Worm (Caenorhabditis elegans) whole organism, mixed stage, embryonic: ENCODE data around the gene F21D5.5.
"Not testable (repeated sequence)": the region's sequence is repeated elsewhere in the genome, so short reads cannot be mapped to it uniquely, and the experiment has no call there.

ENCODE experiments used
- M03D4.4 ChIP-seq: sonication (generic microtip); optimal IDR thresholded peaks from 2 replicates; lab custom pipeline; 2017; ENCODE audit warnings: mild to moderate bottlenecking, missing genetic modification characterization, missing compliant biosample characterization
- blmp-1 ChIP-seq: fragments of 150-350 bp; optimal IDR thresholded peaks from 2 replicates; lab custom pipeline; 2014; ENCODE audit warnings: missing biosample characterization, missing genetic modification characterization
- ces-1 ChIP-seq: fragments of 150-350 bp; optimal IDR thresholded peaks from 2 replicates; lab custom pipeline; 2014; ENCODE audit warnings: missing biosample characterization, missing genetic modification reagents, missing genetic modification characterization
- cnd-1 ChIP-seq: fragments of 200-800 bp; sonication (Bioruptor generic); optimal IDR thresholded peaks from 2 replicates; lab custom pipeline; 2018; ENCODE audit warnings: mild to moderate bottlenecking, missing genetic modification characterization, missing compliant biosample characterization
- drap-1 ChIP-seq: fragments of 200-800 bp; sonication (Bioruptor generic); optimal IDR thresholded peaks from 3 replicates; lab custom pipeline; 2018; ENCODE audit warnings: mild to moderate bottlenecking, missing genetic modification characterization, missing compliant biosample characterization
- flh-1 ChIP-seq: fragments of 200-800 bp; sonication (Bioruptor generic); optimal IDR thresholded peaks from 2 replicates; lab custom pipeline; 2018; ENCODE audit warnings: mild to moderate bottlenecking, missing genetic modification characterization, moderate library complexity, missing compliant biosample characterization
- ham-2 ChIP-seq: fragments of 200-800 bp; sonication (Bioruptor generic); optimal IDR thresholded peaks from 2 replicates; lab custom pipeline; 2018; ENCODE audit warnings: mild to moderate bottlenecking, missing genetic modification characterization, missing compliant biosample characterization
- hlh-1 ChIP-seq: fragments of 150-350 bp; optimal IDR thresholded peaks from 2 replicates; lab custom pipeline; 2014; ENCODE audit warnings: missing biosample characterization, missing genetic modification reagents, missing genetic modification characterization
- lin-13 ChIP-seq: fragments of 150-350 bp; optimal IDR thresholded peaks from 2 replicates; lab custom pipeline; 2014; ENCODE audit warnings: missing biosample characterization, missing genetic modification characterization
- lin-32 ChIP-seq: fragments of 200-800 bp; sonication (Bioruptor generic); optimal IDR thresholded peaks from 2 replicates; lab custom pipeline; 2018; ENCODE audit warnings: mild to moderate bottlenecking, missing genetic modification characterization, missing compliant biosample characterization
- lsy-2 ChIP-seq: fragments of 150-350 bp; optimal IDR thresholded peaks from 2 replicates; lab custom pipeline; 2014; ENCODE audit warnings: missing biosample characterization, missing genetic modification characterization
- mab-5 ChIP-seq: fragments of 150-350 bp; optimal IDR thresholded peaks from 2 replicates; lab custom pipeline; 2014; ENCODE audit warnings: missing biosample characterization, missing genetic modification characterization
- mep-1 ChIP-seq: fragments of 150-350 bp; optimal IDR thresholded peaks from 2 replicates; lab custom pipeline; 2017; ENCODE audit warnings: missing biosample characterization, missing genetic modification reagents, missing genetic modification characterization, inconsistent platforms
- mls-2 ChIP-seq: sonication (generic microtip); optimal IDR thresholded peaks from 2 replicates; lab custom pipeline; 2016; ENCODE audit warnings: mild to moderate bottlenecking, missing genetic modification characterization, moderate library complexity, missing compliant biosample characterization
- nhr-12 ChIP-seq: fragments of 150-350 bp; optimal IDR thresholded peaks from 2 replicates; lab custom pipeline; 2014; ENCODE audit warnings: missing biosample characterization, missing genetic modification characterization
- nhr-2 ChIP-seq: fragments of 150-350 bp; optimal IDR thresholded peaks from 2 replicates; lab custom pipeline; 2014; ENCODE audit warnings: missing biosample characterization, missing genetic modification characterization
- nhr-237 ChIP-seq: fragments of 150-350 bp; optimal IDR thresholded peaks from 2 replicates; lab custom pipeline; 2014; ENCODE audit warnings: missing biosample characterization, missing genetic modification characterization
- nhr-28 ChIP-seq: fragments of 150-350 bp; optimal IDR thresholded peaks from 2 replicates; lab custom pipeline; 2014; ENCODE audit warnings: missing biosample characterization, missing genetic modification characterization
- nhr-76 ChIP-seq: sonication (generic microtip); optimal IDR thresholded peaks from 2 replicates; lab custom pipeline; 2017; ENCODE audit warnings: missing biosample characterization, missing genetic modification characterization
- pha-4 ChIP-seq: fragments of 150-350 bp; optimal IDR thresholded peaks from 2 replicates; lab custom pipeline; 2018; ENCODE audit warnings: missing biosample characterization, missing genetic modification reagents, missing genetic modification characterization
- sem-2 ChIP-seq: fragments of 200-800 bp; sonication (Bioruptor generic); optimal IDR thresholded peaks from 2 replicates; lab custom pipeline; 2018; ENCODE audit warnings: mild to moderate bottlenecking, missing genetic modification characterization, missing compliant biosample characterization
- snpc-4 ChIP-seq: fragments of 150-350 bp; optimal IDR thresholded peaks from 2 replicates; lab custom pipeline; 2014; ENCODE audit warnings: missing biosample characterization, missing genetic modification characterization
- sptf-1 ChIP-seq: sonication (generic microtip); optimal IDR thresholded peaks from 2 replicates; lab custom pipeline; 2017; ENCODE audit warnings: mild to moderate bottlenecking, missing genetic modification characterization, moderate library complexity, missing compliant biosample characterization
- tbx-8 ChIP-seq: fragments of 200-800 bp; sonication (Bioruptor generic); optimal IDR thresholded peaks from 2 replicates; lab custom pipeline; 2018; ENCODE audit warnings: mild to moderate bottlenecking, missing genetic modification characterization, moderate library complexity, missing compliant biosample characterization
- unc-120 ChIP-seq: sonication (generic microtip); optimal IDR thresholded peaks from 2 replicates; lab custom pipeline; 2017; ENCODE audit warnings: missing genetic modification characterization, missing compliant biosample characterization; ENCODE audit not compliant: poor library complexity, severe bottlenecking
- unc-39 ChIP-seq: fragments of 150-350 bp; optimal IDR thresholded peaks from 2 replicates; lab custom pipeline; 2014; ENCODE audit warnings: missing biosample characterization, missing genetic modification characterization
- zip-8 ChIP-seq: fragments of 150-350 bp; optimal IDR thresholded peaks from 2 replicates; lab custom pipeline; 2014; ENCODE audit warnings: missing biosample characterization, missing genetic modification characterization
- ztf-11 ChIP-seq: fragments of 150-350 bp; optimal IDR thresholded peaks from 2 replicates; lab custom pipeline; 2014; ENCODE audit warnings: missing biosample characterization, missing genetic modification characterization

The F21D5.5 gene

DNA sequence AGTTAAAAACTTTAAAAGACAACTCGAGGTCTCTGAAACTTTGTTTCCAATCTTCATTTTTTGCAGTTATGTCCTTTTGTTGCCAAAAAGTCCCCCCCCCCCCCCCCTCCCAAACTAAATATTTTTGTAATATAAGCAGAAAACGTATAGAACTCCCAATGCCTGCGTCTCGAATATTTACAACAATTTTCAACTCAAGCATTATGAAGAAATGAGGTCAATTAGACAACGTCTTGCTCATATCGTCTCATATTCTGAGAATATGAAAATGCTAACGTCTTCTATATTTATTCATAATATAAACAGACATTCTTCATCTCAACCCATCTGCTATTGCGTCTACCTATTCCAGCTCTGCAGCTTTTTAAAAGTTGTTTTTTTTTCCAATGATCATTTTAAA is 21.0 kb downstream of the F21D5.5 start, which contains the start of gene H23L24.1:
Gene H23L24.1, plus strand, starts transcription at position 301 of the 400 bp plus-strand sequence.
- TF ChIP-seq nhr-2 (tag; lab: Kevin White, UChicago) (no peak), drap-1 (no peak), lin-32 (GFP tag; lab: Kevin White, UChicago) (no peak), sptf-1 (tag; lab: Kevin White, UChicago) (no peak), zip-8 (no peak), mep-1 (no peak), lin-13 (no peak), hlh-1 (no peak), flh-1 (GFP tag; lab: Kevin White, UChicago) (no peak), unc-120 (tag; lab: Kevin White, UChicago) (no peak), nhr-76 (no peak), nhr-12 (tag; lab: Kevin White, UChicago) (no peak), unc-39 (tag; lab: Kevin White, UChicago) (no peak), nhr-28 (tag; lab: Kevin White, UChicago) (no peak)

ce11 chrIV:8715032-8715431 is 24.2 kb downstream of the F21D5.5 start, which contains the start of the genes parg-2 and ipla-5:
Gene parg-2, minus strand, starts transcription at chrIV:8715132.
Gene ipla-5, plus strand, starts transcription at chrIV:8715247.
- not testable (repeated sequence) for TF ChIP-seq lsy-2 (tag; lab: Kevin White, UChicago); mep-1; lin-13

DNA sequence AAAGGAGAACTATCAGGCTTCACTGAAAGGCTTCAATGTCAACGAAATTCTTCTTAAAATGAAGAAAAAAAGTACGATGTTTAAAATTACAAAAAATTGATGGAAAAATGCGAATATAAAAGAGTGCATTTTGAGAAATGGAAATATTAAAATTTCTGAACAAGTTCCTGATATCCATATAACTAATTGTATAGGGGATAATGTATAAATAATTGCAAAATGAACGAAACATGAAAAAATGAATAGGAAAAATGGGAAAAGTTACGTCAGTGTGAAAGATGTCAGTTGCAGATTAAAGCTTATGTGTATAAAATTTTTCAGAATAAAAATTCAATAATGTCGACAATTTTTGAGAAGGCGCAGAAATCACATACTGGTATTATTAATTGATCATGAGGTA is 31.1 kb downstream of the F21D5.5 start:
- TF ChIP-seq lsy-2 (tag; lab: Kevin White, UChicago) (no peak), cnd-1 (tag; lab: Kevin White, UChicago) (no peak), unc-39 (tag; lab: Kevin White, UChicago) (no peak), zip-8 (no peak), pha-4 (tag; lab: Kevin White, UChicago) (no peak), nhr-76 (no peak), nhr-237 (tag; lab: Kevin White, UChicago) (no peak), M03D4.4 (tag; lab: Kevin White, UChicago) (no peak), lin-13 (no peak), snpc-4 (tag; lab: Kevin White, UChicago) (no peak), nhr-28 (tag; lab: Kevin White, UChicago) (no peak), sem-2 (no peak), blmp-1 (no peak), ham-2 (GFP tag; lab: Kevin White, UChicago) (no peak), drap-1 (no peak), ces-1 (GFP tag; lab: Kevin White, UChicago) (no peak), mab-5 (tag; lab: Kevin White, UChicago) (no peak), hlh-1 (no peak), ztf-11 (tag; lab: Kevin White, UChicago) (no peak)

DNA sequence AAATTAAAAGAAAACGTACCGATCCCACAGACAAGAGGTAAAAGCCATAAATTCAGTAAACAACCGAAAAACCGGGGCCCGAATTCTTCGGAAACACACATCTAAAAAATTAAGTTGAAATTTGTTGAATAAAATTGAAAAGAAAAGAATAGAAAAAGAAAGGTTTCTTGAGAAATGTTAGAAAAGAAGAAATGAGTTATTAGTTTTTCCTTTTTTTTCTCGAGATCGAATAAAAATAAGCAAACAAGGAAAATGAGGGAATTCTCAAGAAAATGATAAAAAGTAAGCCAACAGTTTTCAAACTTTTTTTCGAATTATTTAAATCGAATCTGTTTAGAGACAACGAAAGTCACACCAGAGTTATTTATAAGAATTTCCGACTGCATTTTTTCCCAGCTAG is 33.7 kb downstream of the F21D5.5 start, which contains the start of gene H23L24.4:
Gene H23L24.4, minus strand, starts transcription at position 101 of the 400 bp plus-strand sequence.
- TF ChIP-seq ztf-11 (tag; lab: Kevin White, UChicago) (no peak), nhr-237 (tag; lab: Kevin White, UChicago) (no peak), lin-32 (GFP tag; lab: Kevin White, UChicago) (no peak), ham-2 (GFP tag; lab: Kevin White, UChicago) (no peak), cnd-1 (tag; lab: Kevin White, UChicago) (no peak), lsy-2 (tag; lab: Kevin White, UChicago) (no peak)

- TF ChIP-seq tbx-8 (GFP tag; lab: Kevin White, UChicago) (no peak), mls-2 (tag; lab: Kevin White, UChicago) (no peak)
These were observed 41.8 kb downstream of the F21D5.5 start, which contains the start of gene ttll-11 for ce11 chrIV:8697436-8697835. Gene ttll-11, plus strand, starts transcription at chrIV:8697736.

- TF ChIP-seq nhr-237 (tag; lab: Kevin White, UChicago): no peak
- peak; percentile 30 for TF ChIP-seq ces-1 (GFP tag; lab: Kevin White, UChicago)
These were observed 47.7 kb downstream of the F21D5.5 start, which contains the start of the genes hst-1 and ints-6 for ce11 chrIV:8691486-8691885. Gene hst-1, minus strand, starts transcription at chrIV:8691513. Gene ints-6, plus strand, starts transcription at chrIV:8691745.
